Fruit fly (Drosophila melanogaster) whole organism, adult: ENCODE data around the gene Ugt36D1.

ENCODE experiments used
- CG11617 ChIP-seq: fragments of 200-800 bp; sonication (Bioruptor generic); optimal IDR thresholded peaks from 2 replicates; lab custom pipeline; 2017; ENCODE audit warnings: mild to moderate bottlenecking, missing biosample characterization, missing genetic modification reagents, missing genetic modification characterization
- CG12768 ChIP-seq: fragments of 200-800 bp; sonication (Bioruptor generic); optimal IDR thresholded peaks from 2 replicates; lab custom pipeline; 2017; ENCODE audit warnings: missing biosample characterization, missing genetic modification characterization, mild to moderate bottlenecking, moderate library complexity, missing genetic modification reagents
- CG1620 ChIP-seq: fragments of 200-800 bp; sonication (Bioruptor generic); optimal IDR thresholded peaks from 2 replicates; lab custom pipeline; 2016; ENCODE audit warnings: missing biosample characterization, missing genetic modification characterization
- CG33017 ChIP-seq: fragments of 200-800 bp; sonication (Bioruptor generic); optimal IDR thresholded peaks from 2 replicates; lab custom pipeline; 2018; ENCODE audit warnings: missing biosample characterization, mild to moderate bottlenecking, missing genetic modification characterization, moderate library complexity
- Clk ChIP-seq: fragments of 200-800 bp; sonication (Bioruptor generic); optimal IDR thresholded peaks from 2 replicates; lab custom pipeline; 2017; ENCODE audit warnings: missing biosample characterization, missing genetic modification characterization
- Mnt ChIP-seq: fragments of 200-800 bp; sonication (Bioruptor generic); optimal IDR thresholded peaks from 2 replicates; lab custom pipeline; 2016; ENCODE audit warnings: missing biosample characterization, mild to moderate bottlenecking, missing genetic modification characterization
- bab1 ChIP-seq: fragments of 200-800 bp; sonication (Bioruptor generic); optimal IDR thresholded peaks from 3 replicates; lab custom pipeline; 2019; ENCODE audit warnings: missing biosample characterization, mild to moderate bottlenecking, missing genetic modification characterization, moderate library complexity
- cnc ChIP-seq, 2 experiments: fragments of >200 bp; optimal IDR thresholded peaks; 2 replicates each; lab custom pipeline; 2017
- kay ChIP-seq: fragments of 200-800 bp; sonication (Bioruptor generic); peaks from one replicate; lab custom pipeline; 2016; ENCODE audit warnings: missing biosample characterization, missing genetic modification characterization, borderline replicate concordance
- tj ChIP-seq: fragments of 200-800 bp; sonication (Bioruptor generic); optimal IDR thresholded peaks from 3 replicates; lab custom pipeline; 2017; ENCODE audit warnings: missing biosample characterization, mild to moderate bottlenecking, missing genetic modification characterization, moderate library complexity

dm6 chr2L:18864093-18864492, 40.7 kb downstream of the Ugt36D1 start:
- no peak for TF ChIP-seq bab1 (GFP tag; lab: Kevin White, UChicago)
- TF ChIP-seq kay = no peak
- no peak for TF ChIP-seq CG11617
- TF ChIP-seq CG1620 (GFP tag; lab: Kevin White, UChicago) = no peak
- no peak for TF ChIP-seq CG33017 (tag; lab: Kevin White, UChicago)
- no peak for TF ChIP-seq cnc (optimal IDR thresholded peaks at IDR 0.05; lab: Kevin White, UChicago)
- no peak for TF ChIP-seq CG12768 (GFP tag; lab: Kevin White, UChicago)
- TF ChIP-seq Clk (GFP tag; lab: Kevin White, UChicago) = no peak
- no peak for TF ChIP-seq tj (GFP tag; lab: Kevin White, UChicago)
- TF ChIP-seq Mnt (GFP tag; lab: Kevin White, UChicago) = no peak
